Fruit fly (Drosophila melanogaster) whole organism, embryonic: ENCODE data around the gene CG5608.

Source experiments
- BEAF-32 ChIP-seq: fragments of 200-800 bp; sonication (Bioruptor generic); optimal IDR thresholded peaks from 3 replicates; lab custom pipeline; 2017; ENCODE audit warnings: missing biosample characterization, missing genetic modification characterization, mild to moderate bottlenecking, moderate library complexity, missing genetic modification reagents
- CG10321 ChIP-seq: fragments of 200-800 bp; sonication (Bioruptor generic); IDR thresholded peaks from 2 replicates; pipeline ENCODE4 v1.3.6; 2022; ENCODE audit warnings: missing biosample characterization, missing genetic modification characterization
- CG11093 ChIP-seq: fragments of 200-800 bp; sonication (Bioruptor generic); IDR thresholded peaks from 3 replicates; pipeline ENCODE4 v1.3.6; 2022; ENCODE audit warnings: missing biosample characterization, missing genetic modification characterization
- CG12219 ChIP-seq: fragments of 200-800 bp; sonication (Bioruptor generic); optimal IDR thresholded peaks from 3 replicates; lab custom pipeline; 2018; ENCODE audit warnings: missing biosample characterization, mild to moderate bottlenecking, missing genetic modification characterization
- CG12236 ChIP-seq: fragments of 200-800 bp; sonication (Bioruptor generic); optimal IDR thresholded peaks from 2 replicates; lab custom pipeline; 2016; ENCODE audit warnings: missing biosample characterization, missing genetic modification characterization
- CG1233 ChIP-seq: fragments of 200-800 bp; sonication (Bioruptor generic); optimal IDR thresholded peaks from 4 replicates; lab custom pipeline; 2018; ENCODE audit warnings: missing biosample characterization, mild to moderate bottlenecking, missing genetic modification characterization
- CG13775 ChIP-seq: fragments of 200-800 bp; sonication (Bioruptor generic); optimal IDR thresholded peaks from 3 replicates; lab custom pipeline; 2017; ENCODE audit warnings: missing biosample characterization, mild to moderate bottlenecking, missing genetic modification characterization
- CG14710 ChIP-seq: fragments of 200-800 bp; sonication (Bioruptor generic); optimal IDR thresholded peaks from 3 replicates; lab custom pipeline; 2019; ENCODE audit warnings: missing biosample characterization, mild to moderate bottlenecking, missing genetic modification characterization, moderate library complexity
- CG15514 ChIP-seq: fragments of 200-800 bp; sonication (Bioruptor generic); optimal IDR thresholded peaks from 3 replicates; lab custom pipeline; 2017; ENCODE audit warnings: missing biosample characterization, missing genetic modification characterization, mild to moderate bottlenecking, moderate library complexity, missing genetic modification reagents
- CG17359 ChIP-seq: fragments of 200-800 bp; sonication (Bioruptor generic); optimal IDR thresholded peaks from 3 replicates; lab custom pipeline; 2018; ENCODE audit warnings: missing biosample characterization, mild to moderate bottlenecking, missing genetic modification characterization, moderate library complexity
- CG17361 ChIP-seq: fragments of 200-800 bp; sonication (Bioruptor generic); IDR thresholded peaks from 3 replicates; pipeline ENCODE4 v1.3.6; 2022; ENCODE audit warnings: missing biosample characterization, missing genetic modification characterization
- CG17802 ChIP-seq: fragments of 200-800 bp; sonication (Bioruptor generic); optimal IDR thresholded peaks from 2 replicates; lab custom pipeline; 2018; ENCODE audit warnings: missing biosample characterization, mild to moderate bottlenecking, missing genetic modification characterization, moderate library complexity
- CG2712 ChIP-seq: fragments of 200-800 bp; optimal IDR thresholded peaks from 3 replicates; lab custom pipeline; 2019; ENCODE audit warnings: missing biosample characterization, mild to moderate bottlenecking, missing genetic modification characterization, moderate library complexity
- CG34376 ChIP-seq: fragments of 200-800 bp; sonication (Bioruptor generic); optimal IDR thresholded peaks from 2 replicates; lab custom pipeline; 2018; ENCODE audit warnings: missing biosample characterization, mild to moderate bottlenecking, missing genetic modification characterization
- CG4820 ChIP-seq: fragments of 200-800 bp; sonication (Bioruptor generic); optimal IDR thresholded peaks from 3 replicates; lab custom pipeline; 2016; ENCODE audit warnings: missing biosample characterization, missing genetic modification characterization
- CG5953 ChIP-seq: fragments of 200-800 bp; sonication (Bioruptor generic); IDR thresholded peaks from 2 replicates; pipeline ENCODE4 v1.3.6; 2022; ENCODE audit warnings: missing biosample characterization, missing genetic modification characterization
- CG6765 ChIP-seq: fragments of 200-800 bp; sonication (Bioruptor generic); optimal IDR thresholded peaks from 3 replicates; lab custom pipeline; 2017; ENCODE audit warnings: missing biosample characterization, mild to moderate bottlenecking, missing genetic modification characterization
- CG7928 ChIP-seq: fragments of 200-800 bp; sonication (Bioruptor generic); optimal IDR thresholded peaks from 2 replicates; lab custom pipeline; 2017; ENCODE audit warnings: missing biosample characterization, mild to moderate bottlenecking, missing genetic modification characterization
- CG8290 ChIP-seq, 3 experiments: fragments of 200-800 bp; sonication (Bioruptor generic); optimal IDR thresholded peaks; 2 replicates each; lab custom pipeline; 2016 to 2019; ENCODE audit warnings: missing biosample characterization in 3 of 3, missing genetic modification characterization in 3 of 3, mild to moderate bottlenecking in 2 of 3, moderate library complexity in 1 of 3
- CG8388 ChIP-seq: fragments of 200-800 bp; sonication (Bioruptor generic); optimal IDR thresholded peaks from 2 replicates; lab custom pipeline; 2019; ENCODE audit warnings: missing biosample characterization, mild to moderate bottlenecking, missing genetic modification characterization, moderate library complexity
- CG8924 ChIP-seq: fragments of 200-800 bp; optimal IDR thresholded peaks from 3 replicates; lab custom pipeline; 2019; ENCODE audit warnings: missing biosample characterization, mild to moderate bottlenecking, missing genetic modification characterization, moderate library complexity
- CG9215 ChIP-seq: fragments of 200-800 bp; sonication (Bioruptor generic); IDR thresholded peaks from 2 replicates; pipeline ENCODE4 v1.3.6; 2022; ENCODE audit warnings: missing biosample characterization, missing genetic modification characterization
- CG9876 ChIP-seq: fragments of 200-800 bp; sonication (Bioruptor generic); optimal IDR thresholded peaks from 2 replicates; lab custom pipeline; 2016; ENCODE audit warnings: missing biosample characterization, missing genetic modification characterization
- Dll ChIP-seq: fragments of 200-800 bp; sonication (Bioruptor generic); IDR thresholded peaks from 4 replicates; pipeline ENCODE4 v1.3.6; 2022; ENCODE audit warnings: missing biosample characterization, missing genetic modification characterization; ENCODE audit not compliant: partially characterized antibody
- Dref ChIP-seq: fragments of 200-800 bp; sonication (Bioruptor generic); IDR thresholded peaks from 2 replicates; pipeline ENCODE4 v1.3.6; 2022; ENCODE audit warnings: missing biosample characterization, missing genetic modification characterization
- Drgx ChIP-seq: fragments of 200-800 bp; sonication (Bioruptor generic); IDR thresholded peaks from 2 replicates; pipeline ENCODE4 v1.3.6; 2022; ENCODE audit warnings: missing biosample characterization, missing genetic modification characterization
- E2f2 ChIP-seq: fragments of 200-800 bp; sonication (Bioruptor generic); IDR thresholded peaks from 2 replicates; pipeline ENCODE4 v1.3.6; 2022; ENCODE audit warnings: missing biosample characterization, missing genetic modification characterization
- Elba2 ChIP-seq: fragments of 200-800 bp; sonication (Bioruptor generic); optimal IDR thresholded peaks from 3 replicates; lab custom pipeline; 2016; ENCODE audit warnings: missing biosample characterization, missing genetic modification characterization
- Fer1 ChIP-seq: fragments of 200-800 bp; sonication (Bioruptor generic); optimal IDR thresholded peaks from 2 replicates; lab custom pipeline; 2017; ENCODE audit warnings: missing biosample characterization, mild to moderate bottlenecking, missing genetic modification characterization
- MESR4 ChIP-seq: fragments of 200-800 bp; sonication (Bioruptor generic); optimal IDR thresholded peaks from 2 replicates; lab custom pipeline; 2018; ENCODE audit warnings: missing biosample characterization, mild to moderate bottlenecking, missing genetic modification characterization, moderate library complexity
- Nf-YB ChIP-seq: fragments of 200-800 bp; sonication (Bioruptor generic); optimal IDR thresholded peaks from 3 replicates; lab custom pipeline; 2019; ENCODE audit warnings: missing biosample characterization, mild to moderate bottlenecking, missing genetic modification characterization, moderate library complexity
- Ptx1 ChIP-seq: fragments of 200-800 bp; sonication (Bioruptor generic); IDR thresholded peaks from 2 replicates; pipeline ENCODE4 v1.3.6; 2022; ENCODE audit warnings: missing biosample characterization, missing genetic modification characterization
- Rfx ChIP-seq: fragments of 200-800 bp; sonication (Bioruptor generic); IDR thresholded peaks from 2 replicates; pipeline ENCODE4 v1.3.6; 2022; ENCODE audit warnings: missing biosample characterization, missing genetic modification characterization
- Vsx1 ChIP-seq: fragments of 200-800 bp; sonication (Bioruptor generic); optimal IDR thresholded peaks from 2 replicates; lab custom pipeline; 2017; ENCODE audit warnings: missing biosample characterization, mild to moderate bottlenecking, missing genetic modification characterization, missing genetic modification reagents
- al ChIP-seq: fragments of 200-800 bp; sonication (Bioruptor generic); IDR thresholded peaks from 2 replicates; pipeline ENCODE4 v1.3.6; 2022; ENCODE audit warnings: missing biosample characterization, missing genetic modification characterization
- bigmax ChIP-seq: fragments of 200-800 bp; sonication (Bioruptor generic); optimal IDR thresholded peaks from 2 replicates; lab custom pipeline; 2018; ENCODE audit warnings: missing biosample characterization, mild to moderate bottlenecking, missing genetic modification characterization
- dimm ChIP-seq: fragments of 200-800 bp; sonication (Bioruptor generic); IDR thresholded peaks from 2 replicates; pipeline ENCODE4 v1.3.6; 2022; ENCODE audit warnings: missing biosample characterization, missing genetic modification characterization
- ems ChIP-seq: fragments of 200-800 bp; sonication (Bioruptor generic); optimal IDR thresholded peaks from 3 replicates; lab custom pipeline; 2016; ENCODE audit warnings: missing biosample characterization, missing genetic modification characterization
- gcm2 ChIP-seq: fragments of 200-800 bp; sonication (Bioruptor generic); optimal IDR thresholded peaks from 2 replicates; lab custom pipeline; 2016; ENCODE audit warnings: missing biosample characterization, missing genetic modification characterization
- grau ChIP-seq: fragments of 200-800 bp; optimal IDR thresholded peaks from 3 replicates; lab custom pipeline; 2019; ENCODE audit warnings: missing biosample characterization, mild to moderate bottlenecking, missing genetic modification characterization, moderate library complexity
- her ChIP-seq: fragments of 200-800 bp; sonication (Bioruptor generic); optimal IDR thresholded peaks from 2 replicates; lab custom pipeline; 2016; ENCODE audit warnings: missing biosample characterization, missing genetic modification characterization
- hth ChIP-seq: fragments of >200 bp; optimal IDR thresholded peaks from 2 replicates; lab custom pipeline; 2017; ENCODE audit warnings: inconsistent platforms
- lmd ChIP-seq: fragments of 200-800 bp; sonication (Bioruptor generic); IDR thresholded peaks from 2 replicates; pipeline ENCODE4 v1.3.6; 2022; ENCODE audit warnings: missing biosample characterization, missing genetic modification characterization
- nmo ChIP-seq: fragments of 200-800 bp; sonication (Bioruptor generic); optimal IDR thresholded peaks from 2 replicates; lab custom pipeline; 2018; ENCODE audit warnings: missing biosample characterization, mild to moderate bottlenecking, missing genetic modification characterization, moderate library complexity
- odd ChIP-seq: fragments of 200-800 bp; sonication (Bioruptor generic); optimal IDR thresholded peaks from 2 replicates; lab custom pipeline; 2017; ENCODE audit warnings: missing biosample characterization, mild to moderate bottlenecking, missing genetic modification characterization
- rib ChIP-seq: fragments of 200-800 bp; sonication (Bioruptor generic); IDR thresholded peaks from 2 replicates; pipeline ENCODE4 v1.3.6; 2022; ENCODE audit warnings: missing biosample characterization, missing genetic modification characterization
- seq ChIP-seq: fragments of 200-800 bp; sonication (Bioruptor generic); IDR thresholded peaks from 2 replicates; pipeline ENCODE4 v1.3.6; 2022; ENCODE audit warnings: missing biosample characterization, missing genetic modification characterization
- sisA ChIP-seq: fragments of 200-800 bp; sonication (Bioruptor generic); IDR thresholded peaks from 2 replicates; pipeline ENCODE4 v1.3.6; 2022; ENCODE audit warnings: missing biosample characterization, missing genetic modification characterization
- twi ChIP-seq: fragments of 200-800 bp; optimal IDR thresholded peaks from 2 replicates; lab custom pipeline; 2019; ENCODE audit warnings: missing biosample characterization, mild to moderate bottlenecking, missing genetic modification characterization, moderate library complexity
- tx ChIP-seq: fragments of 200-800 bp; sonication (Bioruptor generic); optimal IDR thresholded peaks from 2 replicates; lab custom pipeline; 2016; ENCODE audit warnings: missing biosample characterization, missing genetic modification characterization
- zfh1 ChIP-seq: fragments of 200-800 bp; sonication (Bioruptor generic); IDR thresholded peaks from 3 replicates; pipeline ENCODE4 v1.3.6; 2022; ENCODE audit warnings: missing biosample characterization, missing genetic modification characterization

CG5608 gene

DNA sequence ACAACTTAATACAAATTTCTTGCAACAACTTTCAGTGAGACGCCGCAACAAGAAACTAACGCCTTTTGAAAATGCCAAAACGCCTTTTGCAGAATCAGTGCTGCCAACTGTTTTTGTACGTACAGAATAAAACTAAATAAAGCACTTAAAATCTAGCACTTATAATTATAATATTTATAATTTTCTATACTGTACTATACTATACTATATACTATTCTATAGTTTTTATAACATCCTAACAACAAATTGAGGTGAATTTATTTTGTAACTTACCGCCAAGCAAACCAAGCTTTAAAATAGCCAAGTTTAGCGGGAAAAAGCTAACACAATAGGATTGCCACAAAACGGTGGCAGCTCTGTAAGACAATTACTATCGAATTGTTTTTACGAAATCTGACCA, 31.3 kb downstream of the CG5608 start, which contains the start of the genes Aos1 and Srlp (continued):
- TF ChIP-seq nmo (GFP tag; lab: Kevin White, UChicago), result peak; percentile 77
- TF ChIP-seq CG34376 (GFP tag; lab: Kevin White, UChicago), result peak; percentile 17
- no peak for TF ChIP-seq Drgx
- no peak for TF ChIP-seq gcm2
- no peak for TF ChIP-seq her (GFP tag; lab: Kevin White, UChicago)
- TF ChIP-seq bigmax, result no peak
- TF ChIP-seq CG13775 (GFP tag; lab: Kevin White, UChicago), result peak; percentile 56
- TF ChIP-seq CG9215, result peak; percentile 58
- TF ChIP-seq ems (GFP tag; lab: Kevin White, UChicago), result no peak
- TF ChIP-seq Vsx1 (GFP tag; lab: Kevin White, UChicago), result no peak
- peak; percentile 35 for TF ChIP-seq CG17359
- TF ChIP-seq twi (tag; lab: Kevin White, UChicago), result peak; percentile 46
- no peak for TF ChIP-seq CG7928
- no peak for TF ChIP-seq CG10321 (GFP tag; lab: Robert Waterston, UW)
- peak; percentile 44 for TF ChIP-seq CG8388 (GFP tag; lab: Kevin White, UChicago)
- no peak for TF ChIP-seq zfh1 (GFP tag; lab: Robert Waterston, UW)
- TF ChIP-seq CG1233 (GFP tag; lab: Kevin White, UChicago), result peak; percentile 45
- peak; percentile 19 for TF ChIP-seq CG4820 (GFP tag; lab: Kevin White, UChicago)
- TF ChIP-seq seq (GFP tag; lab: Robert Waterston, UW), result no peak
- TF ChIP-seq sisA (GFP tag; lab: Robert Waterston, UW), result no peak
- TF ChIP-seq tx (GFP tag; lab: Kevin White, UChicago), result no peak
- TF ChIP-seq CG9876 (GFP tag; lab: Kevin White, UChicago), result no peak
- TF ChIP-seq lmd (GFP tag; lab: Robert Waterston, UW), result peak; percentile 37; the same call in 1 of the 2 replicates
- no peak for TF ChIP-seq CG12219 (GFP tag; lab: Kevin White, UChicago)
- no peak for TF ChIP-seq CG6765 (GFP tag; lab: Kevin White, UChicago)
- TF ChIP-seq CG17361 (GFP tag; lab: Robert Waterston, UW), result peak; percentile 77
- TF ChIP-seq odd (GFP tag; lab: Kevin White, UChicago), result no peak
- no peak for TF ChIP-seq rib
- TF ChIP-seq Nf-YB (GFP tag; lab: Kevin White, UChicago), result no peak
- TF ChIP-seq, all 482 proteins: peak for 146

dm6 chr3R:12431030-12431489, 34.0 kb downstream of the CG5608 start, which contains the start of gene Prosalpha2:
Prosalpha2 (plus strand) TSS chr3R:12431321.
- TF ChIP-seq Ptx1 (GFP tag; lab: Robert Waterston, UW) (peak; percentile 21; the same call in 1 of the 2 replicates), BEAF-32 (GFP tag; lab: Kevin White, UChicago) (peak; percentile 34), CG8924 (tag; lab: Kevin White, UChicago) (peak; percentile 11), Rfx (GFP tag; lab: Robert Waterston, UW) (0 out of 2 replicates have a peak, but pooled peaks have one; percentile 21), CG11093 (GFP tag; lab: Robert Waterston, UW) (no peak; the same call in 2 of the 3 replicates), CG15514 (peak; percentile 62), CG2712 (tag; lab: Kevin White, UChicago) (peak; percentile 28), CG8290 (GFP tag; optimal IDR thresholded peaks at IDR 0.05; lab: Kevin White, UChicago) (peak; percentile 9), CG8290 (tag; optimal IDR thresholded peaks at IDR 0.05; lab: Kevin White, UChicago) (no peak), gcm2 (no peak), CG9876 (GFP tag; lab: Kevin White, UChicago) (no peak), al (no peak), hth (lab: Kevin White, UChicago) (no peak), grau (tag; lab: Kevin White, UChicago) (peak; percentile 18), CG17802 (tag; lab: Kevin White, UChicago) (peak; percentile 64), MESR4 (peak; percentile 66), Fer1 (GFP tag; lab: Kevin White, UChicago) (peak; percentile 21), Elba2 (GFP tag; lab: Kevin White, UChicago) (peak; percentile 72), CG12236 (GFP tag; lab: Kevin White, UChicago) (no peak), CG14710 (tag; lab: Kevin White, UChicago) (peak; percentile 80), Dll (GFP tag; lab: Robert Waterston, UW) (0 out of 4 replicates have a peak, but pooled peaks have one; percentile 29), Dref (peak; percentile 25; the same call in 1 of the 2 replicates), CG5953 (GFP tag; lab: Robert Waterston, UW) (no peak), E2f2 (GFP tag; lab: Robert Waterston, UW) (peak; percentile 68), dimm (GFP tag; lab: Robert Waterston, UW) (no peak)
